Worm (Caenorhabditis elegans) whole organism, early embryonic: ENCODE data around the gene F48C5.2.

Experiments used
- B0310.2 ChIP-seq: sonication (generic microtip); optimal IDR thresholded peaks from 2 replicates; lab custom pipeline; 2016; ENCODE audit warnings: mild to moderate bottlenecking, missing genetic modification characterization, missing compliant biosample characterization
- F13C5.2 ChIP-seq: sonication (generic microtip); optimal IDR thresholded peaks from 2 replicates; lab custom pipeline; 2017; ENCODE audit warnings: mild to moderate bottlenecking, missing genetic modification characterization, inconsistent platforms, missing compliant biosample characterization
- aly-1 ChIP-seq: sonication (generic microtip); optimal IDR thresholded peaks from 2 replicates; lab custom pipeline; 2016; ENCODE audit warnings: missing genetic modification characterization, missing compliant biosample characterization
- ama-1 ChIP-seq: fragments of 150-350 bp; optimal IDR thresholded peaks from 2 replicates; lab custom pipeline; 2014
- ceh-13 ChIP-seq: fragments of 200-800 bp; sonication (Bioruptor generic); optimal IDR thresholded peaks from 2 replicates; lab custom pipeline; 2018; ENCODE audit warnings: mild to moderate bottlenecking, missing genetic modification characterization, missing compliant biosample characterization
- ceh-36 ChIP-seq: sonication (generic microtip); optimal IDR thresholded peaks from 2 replicates; lab custom pipeline; 2016; ENCODE audit warnings: missing genetic modification characterization, inconsistent platforms, missing compliant biosample characterization
- ets-7 ChIP-seq: sonication (generic microtip); optimal IDR thresholded peaks from 2 replicates; lab custom pipeline; 2016; ENCODE audit warnings: missing genotype, missing genetic modification characterization, missing compliant biosample characterization
- flt-1 ChIP-seq: fragments of 200-800 bp; sonication (Bioruptor generic); IDR thresholded peaks from 2 replicates; pipeline ENCODE4 v1.3.6; 2022; ENCODE audit warnings: missing genetic modification characterization, missing compliant biosample characterization
- hmbx-1 ChIP-seq: sonication (generic microtip); optimal IDR thresholded peaks from 2 replicates; lab custom pipeline; 2016; ENCODE audit warnings: mild to moderate bottlenecking, missing genetic modification characterization, missing compliant biosample characterization
- hmg-4 ChIP-seq: fragments of 200-800 bp; sonication (Bioruptor generic); optimal IDR thresholded peaks from 2 replicates; lab custom pipeline; 2018; ENCODE audit warnings: mild to moderate bottlenecking, missing genetic modification characterization, missing compliant biosample characterization
- hnd-1 ChIP-seq: sonication (generic microtip); optimal IDR thresholded peaks from 2 replicates; lab custom pipeline; 2016; ENCODE audit warnings: missing genetic modification characterization, missing compliant biosample characterization
- pes-1 ChIP-seq: fragments of 200-800 bp; sonication (Bioruptor generic); IDR thresholded peaks from 2 replicates; pipeline ENCODE4 v1.3.6; 2022; ENCODE audit warnings: missing genetic modification reagents, missing genetic modification characterization, missing compliant biosample characterization
- scrt-1 ChIP-seq: fragments of 200-800 bp; sonication (Bioruptor generic); IDR thresholded peaks from 2 replicates; pipeline ENCODE4 v1.3.6; 2022; ENCODE audit warnings: missing genetic modification characterization, missing compliant biosample characterization
- sea-1 ChIP-seq: fragments of 200-800 bp; sonication (Bioruptor generic); conservative IDR thresholded peaks from 2 replicates; pipeline ENCODE4 v1.3.6; 2022; ENCODE audit warnings: missing genetic modification characterization, missing compliant biosample characterization
- tbx-11 ChIP-seq: fragments of 200-800 bp; sonication (Bioruptor generic); IDR thresholded peaks from 2 replicates; pipeline ENCODE4 v1.3.6; 2022; ENCODE audit warnings: missing genetic modification characterization, missing compliant biosample characterization
- tbx-37 ChIP-seq: fragments of 200-800 bp; sonication (Bioruptor generic); conservative IDR thresholded peaks from 2 replicates; pipeline ENCODE4 v1.3.6; 2022; ENCODE audit warnings: missing genetic modification reagents, missing genetic modification characterization, missing compliant biosample characterization
- tra-4 ChIP-seq: sonication (generic microtip); optimal IDR thresholded peaks from 2 replicates; lab custom pipeline; 2017; ENCODE audit warnings: missing genetic modification characterization, missing compliant biosample characterization

F48C5.2 gene

ce11 chrX:11414837-11415550 lies 39.1 kb downstream of the F48C5.2 start, which contains the start of gene pek-1:
pek-1 (minus strand) TSS chrX:11414887.
- TF ChIP-seq ets-7 (tag; lab: Kevin White, UChicago) = no peak
- TF ChIP-seq tbx-37 (GFP tag; lab: Robert Waterston, UW) = no peak
- no peak for TF ChIP-seq ama-1 (lab: Kevin White, UChicago)
- TF ChIP-seq aly-1 (tag; lab: Kevin White, UChicago) = no peak
- TF ChIP-seq pes-1 (GFP tag; lab: Robert Waterston, UW) = no peak
- no peak for TF ChIP-seq hnd-1 (tag; lab: Kevin White, UChicago)
- TF ChIP-seq hmg-4 (GFP tag; lab: Kevin White, UChicago) = no peak
- no peak for TF ChIP-seq ceh-13 (GFP tag; lab: Kevin White, UChicago)
- TF ChIP-seq flt-1 (GFP tag; lab: Robert Waterston, UW) = no peak
- no peak for TF ChIP-seq ceh-36
- no peak for TF ChIP-seq sea-1 (GFP tag; lab: Robert Waterston, UW)
- no peak for TF ChIP-seq hmbx-1 (tag; lab: Kevin White, UChicago)
- TF ChIP-seq scrt-1 (GFP tag; lab: Robert Waterston, UW) = no peak
- TF ChIP-seq B0310.2 (tag; lab: Kevin White, UChicago) = no peak
- no peak for TF ChIP-seq F13C5.2 (tag; lab: Kevin White, UChicago)
- TF ChIP-seq tbx-11 (GFP tag; lab: Robert Waterston, UW) = no peak

DNA sequence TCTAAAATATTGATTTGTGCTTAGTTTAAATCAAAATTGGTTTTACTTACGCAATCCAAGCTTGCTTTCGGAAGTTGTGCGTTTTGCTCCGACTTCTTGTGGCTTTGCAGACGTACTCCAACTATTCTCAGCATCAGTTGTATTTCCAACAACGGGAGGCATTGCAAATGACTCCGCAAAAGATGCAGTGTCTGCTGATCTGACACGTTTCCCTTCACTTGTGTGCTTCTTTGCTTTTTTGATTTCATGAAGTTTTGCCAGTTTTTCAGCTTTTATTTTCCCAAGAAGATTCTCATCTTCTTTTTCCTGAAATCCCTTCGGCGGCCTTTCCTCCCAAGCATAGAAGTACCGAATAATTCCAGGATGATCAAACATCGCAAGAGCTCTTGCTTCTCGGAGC lies 42.5 kb downstream of the F48C5.2 start:
- TF ChIP-seq hmg-4 (GFP tag; lab: Kevin White, UChicago) (no peak), ets-7 (tag; lab: Kevin White, UChicago) (no peak), tbx-37 (GFP tag; lab: Robert Waterston, UW) (no peak), pes-1 (GFP tag; lab: Robert Waterston, UW) (no peak), ama-1 (lab: Kevin White, UChicago) (no peak), hmbx-1 (tag; lab: Kevin White, UChicago) (no peak), hnd-1 (tag; lab: Kevin White, UChicago) (no peak), ceh-13 (GFP tag; lab: Kevin White, UChicago) (no peak), scrt-1 (GFP tag; lab: Robert Waterston, UW) (no peak)

- TF ChIP-seq hmbx-1 (tag; lab: Kevin White, UChicago) (no peak), scrt-1 (GFP tag; lab: Robert Waterston, UW) (no peak), flt-1 (GFP tag; lab: Robert Waterston, UW) (no peak), ceh-36 (no peak), sea-1 (GFP tag; lab: Robert Waterston, UW) (no peak), F13C5.2 (tag; lab: Kevin White, UChicago) (no peak), tbx-37 (GFP tag; lab: Robert Waterston, UW) (no peak), B0310.2 (tag; lab: Kevin White, UChicago) (no peak), ceh-13 (GFP tag; lab: Kevin White, UChicago) (no peak), ama-1 (lab: Kevin White, UChicago) (no peak), hmg-4 (GFP tag; lab: Kevin White, UChicago) (no peak), ets-7 (tag; lab: Kevin White, UChicago) (no peak), tbx-11 (GFP tag; lab: Robert Waterston, UW) (no peak), hnd-1 (tag; lab: Kevin White, UChicago) (no peak)
Observed at ce11 chrX:11409457-11409856, 44.7 kb downstream of the F48C5.2 start.

DNA sequence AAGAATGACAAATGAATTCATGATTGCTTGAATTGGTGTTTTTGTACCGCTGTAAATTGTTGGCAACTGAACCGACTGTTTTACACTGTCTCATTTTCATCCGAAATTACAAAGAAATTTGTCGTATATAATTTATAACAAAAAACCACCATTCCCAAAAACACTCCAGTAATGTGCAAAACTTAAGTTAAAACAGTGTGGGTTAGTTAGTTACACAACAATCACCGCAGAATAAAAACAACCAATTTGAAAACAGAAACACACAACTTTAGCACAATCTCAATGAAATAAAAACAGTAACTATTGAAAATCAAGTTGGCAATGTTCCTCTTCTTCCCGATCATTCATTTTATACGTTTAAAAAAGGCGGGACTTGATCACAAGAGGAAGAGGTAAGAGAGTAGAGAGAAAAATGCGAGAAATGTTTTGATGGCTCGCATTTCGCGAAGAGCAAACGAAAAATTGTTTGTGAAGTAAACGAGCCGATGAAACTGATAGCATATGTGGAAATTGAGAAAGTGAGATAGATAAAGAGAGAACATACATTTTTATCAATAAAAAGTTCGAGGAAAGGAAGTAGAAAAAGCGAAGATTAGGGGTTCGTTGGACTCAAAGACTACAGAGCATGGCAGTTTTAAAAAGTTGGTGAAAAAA lies 46.3 kb downstream of the F48C5.2 start, which contains the start of gene F08B12.4:
F08B12.4 (minus strand) TSS at position 51 of the 654 bp plus-strand sequence.
- TF ChIP-seq ama-1 (lab: Kevin White, UChicago) (no peak), flt-1 (GFP tag; lab: Robert Waterston, UW) (no peak), scrt-1 (GFP tag; lab: Robert Waterston, UW) (no peak), hmg-4 (GFP tag; lab: Kevin White, UChicago) (no peak), tbx-11 (GFP tag; lab: Robert Waterston, UW) (no peak), ceh-36 (no peak), aly-1 (tag; lab: Kevin White, UChicago) (no peak), tbx-37 (GFP tag; lab: Robert Waterston, UW) (no peak), pes-1 (GFP tag; lab: Robert Waterston, UW) (no peak), tra-4 (no peak), ets-7 (tag; lab: Kevin White, UChicago) (no peak), hmbx-1 (tag; lab: Kevin White, UChicago) (no peak), B0310.2 (tag; lab: Kevin White, UChicago) (no peak)

DNA sequence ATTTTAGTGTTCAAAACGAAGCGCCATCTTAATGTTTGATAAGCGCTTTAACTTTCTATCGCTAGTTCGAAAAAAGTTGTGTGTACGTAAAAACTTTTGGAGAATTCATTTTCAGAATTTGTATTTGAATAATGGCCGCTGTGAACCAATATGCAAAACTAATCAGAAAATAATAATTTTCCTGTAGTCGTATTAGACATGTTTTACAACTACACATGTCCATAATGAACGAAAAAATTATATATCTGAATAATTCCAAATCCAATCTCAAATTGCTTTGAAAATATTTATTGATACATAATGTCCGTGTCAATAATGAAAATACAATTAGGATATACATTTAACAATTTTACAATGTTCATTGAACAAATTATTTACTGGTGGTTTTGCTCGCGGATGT lies 47.3 kb downstream of the F48C5.2 start:
- TF ChIP-seq hnd-1 (tag; lab: Kevin White, UChicago) = no peak
- no peak for TF ChIP-seq tra-4
- no peak for TF ChIP-seq sea-1 (GFP tag; lab: Robert Waterston, UW)
- TF ChIP-seq ceh-13 (GFP tag; lab: Kevin White, UChicago) = no peak
- no peak for TF ChIP-seq tbx-37 (GFP tag; lab: Robert Waterston, UW)
- TF ChIP-seq tbx-11 (GFP tag; lab: Robert Waterston, UW) = no peak
- TF ChIP-seq ceh-36 = no peak
- no peak for TF ChIP-seq ama-1 (lab: Kevin White, UChicago)
- no peak for TF ChIP-seq hmbx-1 (tag; lab: Kevin White, UChicago)
- TF ChIP-seq flt-1 (GFP tag; lab: Robert Waterston, UW) = no peak
- TF ChIP-seq ets-7 (tag; lab: Kevin White, UChicago) = no peak
- no peak for TF ChIP-seq F13C5.2 (tag; lab: Kevin White, UChicago)
- TF ChIP-seq pes-1 (GFP tag; lab: Robert Waterston, UW) = no peak
- TF ChIP-seq B0310.2 (tag; lab: Kevin White, UChicago) = no peak
- TF ChIP-seq scrt-1 (GFP tag; lab: Robert Waterston, UW) = no peak
- TF ChIP-seq aly-1 (tag; lab: Kevin White, UChicago) = no peak
- no peak for TF ChIP-seq hmg-4 (GFP tag; lab: Kevin White, UChicago)

DNA sequence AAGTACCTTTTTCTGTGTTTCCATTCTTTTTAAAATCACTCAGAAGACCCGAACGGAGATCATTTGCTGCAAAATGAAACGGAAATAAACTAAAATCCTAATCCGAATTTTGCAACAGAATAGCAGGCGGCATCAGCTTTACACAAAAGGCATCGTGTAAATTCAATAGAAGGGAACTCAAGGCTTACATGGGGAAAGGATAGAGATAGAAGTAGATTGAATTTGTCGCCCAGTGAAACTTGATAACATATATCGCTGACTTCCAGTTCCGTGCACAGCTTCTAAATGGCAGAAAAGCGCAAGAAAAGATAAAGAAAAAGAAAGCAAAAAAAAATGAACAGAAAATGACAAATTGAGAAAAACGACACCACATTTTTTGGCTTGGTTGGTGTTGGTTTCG lies 48.2 kb downstream of the F48C5.2 start, which contains the start of gene slo-2:
slo-2 (minus strand) TSS at position 24 of the 400 bp plus-strand sequence.
- TF ChIP-seq scrt-1 (GFP tag; lab: Robert Waterston, UW) (no peak), ceh-36 (no peak), aly-1 (tag; lab: Kevin White, UChicago) (no peak), hmbx-1 (tag; lab: Kevin White, UChicago) (no peak), F13C5.2 (tag; lab: Kevin White, UChicago) (no peak), hnd-1 (tag; lab: Kevin White, UChicago) (no peak), tbx-11 (GFP tag; lab: Robert Waterston, UW) (no peak), ceh-13 (GFP tag; lab: Kevin White, UChicago) (no peak), sea-1 (GFP tag; lab: Robert Waterston, UW) (no peak), ets-7 (tag; lab: Kevin White, UChicago) (no peak), B0310.2 (tag; lab: Kevin White, UChicago) (no peak), tra-4 (no peak), flt-1 (GFP tag; lab: Robert Waterston, UW) (no peak), ama-1 (lab: Kevin White, UChicago) (no peak), pes-1 (GFP tag; lab: Robert Waterston, UW) (no peak), tbx-37 (GFP tag; lab: Robert Waterston, UW) (no peak), hmg-4 (GFP tag; lab: Kevin White, UChicago) (no peak)
